Worm (Caenorhabditis elegans) whole organism, midembryonic: ENCODE results near the gene srpa-72.

Experiments used
- T22C8.4 ChIP-seq: fragments of 200-800 bp; sonication (Bioruptor generic); IDR thresholded peaks from 2 replicates; pipeline ENCODE4 v1.3.6; 2022; ENCODE audit warnings: missing genetic modification characterization, missing compliant biosample characterization
- flt-1 ChIP-seq: fragments of 200-800 bp; sonication (Bioruptor generic); IDR thresholded peaks from 2 replicates; pipeline ENCODE4 v1.3.6; 2022; ENCODE audit warnings: missing genetic modification characterization, missing compliant biosample characterization
- med-1 ChIP-seq: sonication (generic microtip); optimal IDR thresholded peaks from 2 replicates; lab custom pipeline; 2017; ENCODE audit warnings: missing genetic modification characterization, mild to moderate bottlenecking, missing compliant biosample characterization, antibody characterized with exemption, missing genetic modification reagents; ENCODE audit not compliant: insufficient read depth
- ref-1 ChIP-seq: fragments of 200-800 bp; sonication (Bioruptor generic); conservative IDR thresholded peaks from 2 replicates; pipeline ENCODE4 v1.3.6; 2022; ENCODE audit warnings: missing genetic modification reagents, missing genetic modification characterization, missing compliant biosample characterization
- ztf-29 ChIP-seq: fragments of 200-800 bp; sonication (Bioruptor generic); IDR thresholded peaks from 2 replicates; pipeline ENCODE4 v1.3.6; 2022; ENCODE audit warnings: missing genetic modification reagents, missing genetic modification characterization, missing compliant biosample characterization

ce11 chrII:2796431-2796830 lies 9.2 kb downstream of the srpa-72 start:
- TF ChIP-seq ztf-29 (GFP tag; lab: Robert Waterston, UW) (no peak), T22C8.4 (no peak), flt-1 (GFP tag; lab: Robert Waterston, UW) (no peak), ref-1 (no peak), med-1 (GFP tag; lab: Kevin White, UChicago) (no peak)
